Worm (Caenorhabditis elegans): Measurements from ENCODE around the gene K04C2.3.

Gene K04C2.3

ce11 chrIII:6859482-6859881 lies 13.4 kb upstream of the K04C2.3 start, which contains the start of gene clec-158:
TSS of gene clec-158 (minus strand) at chrIII:6859582.
- TF ChIP-seq C34F6.9 (tag; optimal IDR thresholded peaks at IDR 0.05) (no peak), fos-1 (tag; optimal IDR thresholded peaks at IDR 0.05) (no peak), blmp-1 (tag; optimal IDR thresholded peaks at IDR 0.05; ENCODE audit: insufficient read depth) (no peak), ceh-16 (tag; optimal IDR thresholded peaks at IDR 0.05) (no peak), nhr-6 (tag; optimal IDR thresholded peaks at IDR 0.05) (no peak), nhr-129 (tag; optimal IDR thresholded peaks at IDR 0.05) (no peak)

ce11 chrIII:6863901-6864300 lies 9.0 kb upstream of the K04C2.3 start, which contains the start of gene sma-3:
TSS of gene sma-3 (minus strand) at chrIII:6863968.
- TF ChIP-seq mab-5 (tag; optimal IDR thresholded peaks at IDR 0.05): no peak
- peak; percentile 19 for TF ChIP-seq crh-2 (tag; optimal IDR thresholded peaks at IDR 0.05)
- TF ChIP-seq ceh-16 (tag; optimal IDR thresholded peaks at IDR 0.05): no peak
- peak; percentile 92 for TF ChIP-seq fos-1 (tag; optimal IDR thresholded peaks at IDR 0.05)
- TF ChIP-seq lsy-2 (tag; optimal IDR thresholded peaks at IDR 0.05): peak in 1 of 2 experiments; percentile 5
- no peak for TF ChIP-seq unc-39 (tag; optimal IDR thresholded peaks at IDR 0.05)
- no peak for TF ChIP-seq F13H6.1 (tag; optimal IDR thresholded peaks at IDR 0.05)
- no peak for TF ChIP-seq elt-3 (tag; optimal IDR thresholded peaks at IDR 0.05)
- TF ChIP-seq nhr-77 (tag; optimal IDR thresholded peaks at IDR 0.05): no peak
- TF ChIP-seq nhr-12 (tag; optimal IDR thresholded peaks at IDR 0.05): no peak
- no peak for TF ChIP-seq nhr-11 (tag; optimal IDR thresholded peaks at IDR 0.05)
- peak; percentile 49 for TF ChIP-seq C34F6.9 (tag; optimal IDR thresholded peaks at IDR 0.05)
- TF ChIP-seq sma-9 (GFP tag; optimal IDR thresholded peaks at IDR 0.05): peak; percentile 12
- no peak for TF ChIP-seq sma-9 (tag; optimal IDR thresholded peaks at IDR 0.05)
- no peak for TF ChIP-seq Y55F3AM.14 (GFP tag; optimal IDR thresholded peaks at IDR 0.05)
- TF ChIP-seq gmeb-1 (tag; optimal IDR thresholded peaks at IDR 0.05): peak; percentile 12
- TF ChIP-seq mdl-1 (tag; optimal IDR thresholded peaks at IDR 0.05): no peak
- TF ChIP-seq ztf-4 (tag; optimal IDR thresholded peaks at IDR 0.05): no peak
- TF ChIP-seq lin-39 (tag; optimal IDR thresholded peaks at IDR 0.05): no peak
- TF ChIP-seq nhr-129 (tag; optimal IDR thresholded peaks at IDR 0.05): peak; percentile 1
- TF ChIP-seq ZK546.5 (tag; optimal IDR thresholded peaks at IDR 0.05): no peak
- no peak for TF ChIP-seq ztf-11 (tag; optimal IDR thresholded peaks at IDR 0.05)
- TF ChIP-seq snpc-4 (tag; optimal IDR thresholded peaks at IDR 0.05): no peak
- no peak for TF ChIP-seq aly-2 (tag; optimal IDR thresholded peaks at IDR 0.05)
- peak; percentile 86 for TF ChIP-seq blmp-1 (tag; optimal IDR thresholded peaks at IDR 0.05; ENCODE audit: insufficient read depth)

DNA sequence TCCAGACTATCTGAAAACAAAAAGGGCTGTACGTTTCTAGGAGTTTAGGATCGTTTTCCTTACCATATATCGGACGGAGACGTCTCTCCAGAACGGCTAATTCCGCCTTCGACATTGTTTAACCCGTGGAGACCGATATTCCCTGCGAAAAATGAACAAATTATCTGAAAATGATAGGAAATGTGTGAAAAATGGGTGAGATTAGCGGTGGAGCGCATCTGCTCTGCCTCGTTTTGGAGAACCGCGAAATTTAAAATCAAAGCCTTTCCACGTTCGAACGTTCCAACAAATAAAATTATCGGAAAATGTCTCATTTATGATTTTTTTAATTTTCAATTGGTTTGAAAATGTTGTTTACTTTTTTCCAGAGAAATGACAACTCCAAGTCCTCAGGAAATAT lies 3.6 kb upstream of the K04C2.3 start, which contains the start of the genes cra-1 and kbp-1:
cra-1 (minus strand) TSS at position 193 of the 400 bp plus-strand sequence.
kbp-1 (plus strand) TSS at position 366 of the 400 bp plus-strand sequence.
- TF ChIP-seq unc-55 (GFP tag; optimal IDR thresholded peaks at IDR 0.05) (peak; percentile 64), lin-13 (GFP tag; optimal IDR thresholded peaks at IDR 0.05) (peak; percentile 17), lsy-2 (tag; optimal IDR thresholded peaks at IDR 0.05) (peak; percentile 1 to 59), unc-62 (GFP tag; optimal IDR thresholded peaks at IDR 0.05) (no peak), sem-4 (tag; optimal IDR thresholded peaks at IDR 0.05) (no peak), nhr-129 (tag; optimal IDR thresholded peaks at IDR 0.05) (peak; percentile 70), dmd-4 (tag; optimal IDR thresholded peaks at IDR 0.05) (no peak), gmeb-1 (tag; optimal IDR thresholded peaks at IDR 0.05) (peak; percentile 83), C34F6.9 (tag; optimal IDR thresholded peaks at IDR 0.05) (peak; percentile 66), crh-2 (tag; optimal IDR thresholded peaks at IDR 0.05) (peak; percentile 8)

DNA sequence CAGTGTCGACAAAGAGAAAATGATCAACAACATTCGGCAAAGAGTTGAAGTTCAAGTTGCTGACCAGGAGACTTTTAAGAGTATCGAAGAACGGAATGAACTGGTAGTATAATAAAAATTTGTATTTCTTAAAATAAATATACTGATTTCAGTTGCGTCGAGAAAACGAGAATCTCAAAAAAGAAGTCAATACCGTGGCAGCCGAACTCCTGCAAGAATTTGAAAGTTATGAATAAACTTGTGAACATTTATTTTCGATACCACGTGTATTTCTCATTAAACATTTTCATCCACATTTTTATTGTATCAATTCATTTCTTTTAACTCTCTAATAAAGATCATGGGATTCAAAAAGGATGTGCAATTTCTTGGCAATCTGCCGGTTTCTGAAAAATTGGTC lies 2.9 kb upstream of the K04C2.3 start, which contains the start of gene K04C2.8:
K04C2.8 (plus strand) TSS at position 301 of the 400 bp plus-strand sequence.
- TF ChIP-seq fos-1 (tag; optimal IDR thresholded peaks at IDR 0.05) (no peak), lin-39 (tag; optimal IDR thresholded peaks at IDR 0.05) (no peak), zag-1 (tag; optimal IDR thresholded peaks at IDR 0.05) (no peak), elt-1 (tag; optimal IDR thresholded peaks at IDR 0.05) (no peak), ceh-16 (tag; optimal IDR thresholded peaks at IDR 0.05) (no peak), Y55F3AM.14 (GFP tag; optimal IDR thresholded peaks at IDR 0.05) (no peak), ZK546.5 (tag; optimal IDR thresholded peaks at IDR 0.05) (no peak), blmp-1 (tag; optimal IDR thresholded peaks at IDR 0.05; ENCODE audit: insufficient read depth) (no peak), nhr-12 (tag; optimal IDR thresholded peaks at IDR 0.05) (no peak), nhr-6 (tag; optimal IDR thresholded peaks at IDR 0.05) (no peak), mab-5 (tag; optimal IDR thresholded peaks at IDR 0.05) (no peak), ztf-11 (tag; optimal IDR thresholded peaks at IDR 0.05) (no peak), lin-13 (GFP tag; optimal IDR thresholded peaks at IDR 0.05) (no peak), unc-62 (GFP tag; optimal IDR thresholded peaks at IDR 0.05) (no peak), mdl-1 (tag; optimal IDR thresholded peaks at IDR 0.05) (no peak), nhr-23 (tag; optimal IDR thresholded peaks at IDR 0.05) (no peak), skn-1 (tag; optimal IDR thresholded peaks at IDR 0.05) (no peak), elt-3 (tag; optimal IDR thresholded peaks at IDR 0.05) (no peak), gmeb-1 (tag; optimal IDR thresholded peaks at IDR 0.05) (no peak)

All from whole organism, L2 larva.